Worm (Caenorhabditis elegans) whole organism, L2 larva: Measurements from ENCODE around the gene Y48A6B.7.
A peak's percentile ranks its signal among the peaks of the same experiment; 100 is the strongest.

Source experiments
- C34F6.9 ChIP-seq: fragments of 150-350 bp; optimal IDR thresholded peaks from 2 replicates; lab custom pipeline; 2014; ENCODE audit warnings: missing biosample characterization, missing genetic modification characterization
- F13H6.1 ChIP-seq: sonication (generic microtip); optimal IDR thresholded peaks from 2 replicates; lab custom pipeline; 2016; ENCODE audit warnings: missing genetic modification characterization, missing compliant biosample characterization
- R02D3.7 ChIP-seq: fragments of 150-350 bp; optimal IDR thresholded peaks from 2 replicates; lab custom pipeline; 2014; ENCODE audit warnings: missing biosample characterization, missing genetic modification characterization
- Y55F3AM.14 ChIP-seq: fragments of 200-800 bp; sonication (Bioruptor generic); optimal IDR thresholded peaks from 2 replicates; lab custom pipeline; 2018; ENCODE audit warnings: mild to moderate bottlenecking, missing genetic modification characterization, missing compliant biosample characterization
- ZK546.5 ChIP-seq: sonication (generic microtip); optimal IDR thresholded peaks from 2 replicates; lab custom pipeline; 2017; ENCODE audit warnings: missing biosample characterization, missing genetic modification characterization
- alr-1 ChIP-seq: fragments of 150-350 bp; optimal IDR thresholded peaks from 2 replicates; lab custom pipeline; 2014; ENCODE audit warnings: missing biosample characterization, missing genetic modification characterization
- aly-2 ChIP-seq: fragments of 150-350 bp; optimal IDR thresholded peaks from 2 replicates; lab custom pipeline; 2014; ENCODE audit warnings: missing biosample characterization, missing genetic modification characterization
- ama-1 ChIP-seq: fragments of 150-350 bp; optimal IDR thresholded peaks from 2 replicates; lab custom pipeline; 2018; ENCODE audit warnings: inconsistent platforms
- blmp-1 ChIP-seq: sonication (generic microtip); optimal IDR thresholded peaks from 2 replicates; lab custom pipeline; 2017; ENCODE audit warnings: missing genetic modification characterization, mild to moderate bottlenecking, missing compliant biosample characterization, antibody characterized with exemption, moderate library complexity; ENCODE audit not compliant: insufficient read depth
- ceh-16 ChIP-seq: fragments of 150-350 bp; optimal IDR thresholded peaks from 2 replicates; lab custom pipeline; 2014; ENCODE audit warnings: missing biosample characterization, missing genetic modification characterization
- ceh-82 ChIP-seq: fragments of 150-350 bp; optimal IDR thresholded peaks from 2 replicates; lab custom pipeline; 2014; ENCODE audit warnings: missing biosample characterization, missing genetic modification characterization
- crh-2 ChIP-seq: sonication (generic microtip); optimal IDR thresholded peaks from 2 replicates; lab custom pipeline; 2017; ENCODE audit warnings: missing biosample characterization, missing genetic modification characterization
- dmd-4 ChIP-seq: sonication (generic microtip); optimal IDR thresholded peaks from 2 replicates; lab custom pipeline; 2017; ENCODE audit warnings: missing biosample characterization, missing genetic modification characterization
- egl-27 ChIP-seq: sonication (generic microtip); optimal IDR thresholded peaks from 3 replicates; lab custom pipeline; 2017; ENCODE audit warnings: missing biosample characterization, missing genetic modification reagents, missing genetic modification characterization
- elt-1 ChIP-seq: fragments of 150-350 bp; optimal IDR thresholded peaks from 2 replicates; lab custom pipeline; 2014; ENCODE audit warnings: missing biosample characterization, missing genetic modification characterization
- elt-3 ChIP-seq: sonication (generic microtip); optimal IDR thresholded peaks from 2 replicates; lab custom pipeline; 2017; ENCODE audit warnings: missing biosample characterization, missing genetic modification characterization
- fos-1 ChIP-seq: fragments of 150-350 bp; optimal IDR thresholded peaks from 2 replicates; lab custom pipeline; 2014; ENCODE audit warnings: missing biosample characterization, missing genetic modification characterization
- gmeb-1 ChIP-seq: fragments of 150-350 bp; optimal IDR thresholded peaks from 2 replicates; lab custom pipeline; 2014; ENCODE audit warnings: missing biosample characterization, missing genetic modification characterization
- lin-11 ChIP-seq: fragments of 150-350 bp; sonication (generic microtip); optimal IDR thresholded peaks from 2 replicates; lab custom pipeline; 2014; ENCODE audit warnings: missing biosample characterization, missing genetic modification characterization, inconsistent platforms, mixed read lengths
- lin-13 ChIP-seq: fragments of 150-350 bp; optimal IDR thresholded peaks from 2 replicates; lab custom pipeline; 2014; ENCODE audit warnings: missing biosample characterization, missing genetic modification reagents, missing genetic modification characterization
- lin-39 ChIP-seq: fragments of 150-350 bp; optimal IDR thresholded peaks from 2 replicates; lab custom pipeline; 2014; ENCODE audit warnings: missing biosample characterization, missing genetic modification reagents, missing genetic modification characterization
- lsy-2 ChIP-seq, 2 experiments: fragments of 150-350 bp in 1 of 2; sonication (generic microtip) in 1 of 2; optimal IDR thresholded peaks; 2 replicates each; lab custom pipeline; 2014 to 2017; ENCODE audit warnings: missing biosample characterization in 2 of 2, missing genetic modification characterization in 2 of 2
- mab-5 ChIP-seq: fragments of 150-350 bp; optimal IDR thresholded peaks from 2 replicates; lab custom pipeline; 2014; ENCODE audit warnings: missing biosample characterization, missing genetic modification characterization
- mbf-1 ChIP-seq: sonication (generic microtip); optimal IDR thresholded peaks from 2 replicates; lab custom pipeline; 2017; ENCODE audit warnings: missing biosample characterization, missing genetic modification characterization
- mdl-1 ChIP-seq, 2 experiments: fragments of 150-350 bp in 1 of 2; sonication (generic microtip) in 1 of 2; optimal IDR thresholded peaks; 2 replicates each; lab custom pipeline; 2017; ENCODE audit warnings: missing biosample characterization in 2 of 2, missing genetic modification characterization in 2 of 2
- nhr-10 ChIP-seq: sonication (generic microtip); optimal IDR thresholded peaks from 2 replicates; lab custom pipeline; 2017; ENCODE audit warnings: missing biosample characterization, missing genetic modification characterization
- nhr-11 ChIP-seq: fragments of 150-350 bp; optimal IDR thresholded peaks from 2 replicates; lab custom pipeline; 2014; ENCODE audit warnings: missing biosample characterization, missing genetic modification characterization
- nhr-12 ChIP-seq: fragments of 150-350 bp; optimal IDR thresholded peaks from 2 replicates; lab custom pipeline; 2014; ENCODE audit warnings: missing biosample characterization, missing genetic modification characterization
- nhr-129 ChIP-seq: fragments of 150-350 bp; optimal IDR thresholded peaks from 2 replicates; lab custom pipeline; 2014; ENCODE audit warnings: missing biosample characterization, missing genetic modification characterization
- nhr-21 ChIP-seq: fragments of 150-350 bp; optimal IDR thresholded peaks from 2 replicates; lab custom pipeline; 2014; ENCODE audit warnings: missing biosample characterization, missing genetic modification characterization
- nhr-23 ChIP-seq: fragments of 150-350 bp; optimal IDR thresholded peaks from 2 replicates; lab custom pipeline; 2014; ENCODE audit warnings: missing biosample characterization, missing genetic modification reagents, missing genetic modification characterization
- nhr-237 ChIP-seq: fragments of 150-350 bp; optimal IDR thresholded peaks from 2 replicates; lab custom pipeline; 2014; ENCODE audit warnings: missing biosample characterization, missing genetic modification characterization
- nhr-25 ChIP-seq: fragments of 150-350 bp; sonication (generic microtip); optimal IDR thresholded peaks from 3 replicates; lab custom pipeline; 2014; ENCODE audit warnings: missing biosample characterization, missing genetic modification characterization
- nhr-6 ChIP-seq: fragments of 150-350 bp; optimal IDR thresholded peaks from 2 replicates; lab custom pipeline; 2014; ENCODE audit warnings: missing biosample characterization, missing genetic modification characterization
- nhr-77 ChIP-seq: fragments of 150-350 bp; optimal IDR thresholded peaks from 2 replicates; lab custom pipeline; 2014; ENCODE audit warnings: missing biosample characterization, missing genetic modification characterization
- peb-1 ChIP-seq: fragments of 150-350 bp; optimal IDR thresholded peaks from 2 replicates; lab custom pipeline; 2014; ENCODE audit warnings: missing biosample characterization, missing genetic modification characterization
- sem-4 ChIP-seq: fragments of 150-350 bp; optimal IDR thresholded peaks from 2 replicates; lab custom pipeline; 2014; ENCODE audit warnings: missing biosample characterization, missing genetic modification reagents, missing genetic modification characterization
- skn-1 ChIP-seq: sonication (generic microtip); optimal IDR thresholded peaks from 2 replicates; lab custom pipeline; 2017; ENCODE audit warnings: missing biosample characterization, missing genetic modification characterization
- sma-3 ChIP-seq: sonication (generic microtip); optimal IDR thresholded peaks from 2 replicates; lab custom pipeline; 2016; ENCODE audit warnings: missing genetic modification reagents, missing genetic modification characterization, missing compliant biosample characterization
- sma-9 ChIP-seq, 2 experiments: fragments of 150-350 bp in 1 of 2; sonication (generic microtip) in 1 of 2; optimal IDR thresholded peaks; 2 replicates each; lab custom pipeline; 2014 to 2016; ENCODE audit warnings: missing genetic modification characterization in 2 of 2, mild to moderate bottlenecking in 1 of 2, missing biosample characterization in 1 of 2, missing compliant biosample characterization in 1 of 2, missing genetic modification reagents in 1 of 2, moderate library complexity in 1 of 2
- snpc-4 ChIP-seq: fragments of 150-350 bp; optimal IDR thresholded peaks from 2 replicates; lab custom pipeline; 2014; ENCODE audit warnings: missing biosample characterization, missing genetic modification characterization
- unc-39 ChIP-seq: fragments of 150-350 bp; optimal IDR thresholded peaks from 2 replicates; lab custom pipeline; 2014; ENCODE audit warnings: missing biosample characterization, missing genetic modification characterization
- unc-55 ChIP-seq: fragments of 150-350 bp; sonication (generic microtip); optimal IDR thresholded peaks from 3 replicates; lab custom pipeline; 2014; ENCODE audit warnings: missing biosample characterization, missing genetic modification reagents, missing genetic modification characterization
- unc-62 ChIP-seq: fragments of 150-350 bp; optimal IDR thresholded peaks from 2 replicates; lab custom pipeline; 2014; ENCODE audit warnings: missing biosample characterization, missing genetic modification reagents, missing genetic modification characterization
- zag-1 ChIP-seq: fragments of 150-350 bp; optimal IDR thresholded peaks from 2 replicates; lab custom pipeline; 2014; ENCODE audit warnings: missing biosample characterization, missing genetic modification characterization
- ztf-1 ChIP-seq: fragments of 200-800 bp; sonication (Bioruptor generic); conservative IDR thresholded peaks from 2 replicates; pipeline ENCODE4 v1.3.6; 2022; ENCODE audit warnings: missing genetic modification characterization, missing compliant biosample characterization
- ztf-11 ChIP-seq: sonication (generic microtip); optimal IDR thresholded peaks from 2 replicates; lab custom pipeline; 2017; ENCODE audit warnings: missing biosample characterization, missing genetic modification characterization
- ztf-4 ChIP-seq: fragments of 150-350 bp; optimal IDR thresholded peaks from 2 replicates; lab custom pipeline; 2014; ENCODE audit warnings: missing biosample characterization, missing genetic modification characterization

The Y48A6B.7 gene

DNA sequence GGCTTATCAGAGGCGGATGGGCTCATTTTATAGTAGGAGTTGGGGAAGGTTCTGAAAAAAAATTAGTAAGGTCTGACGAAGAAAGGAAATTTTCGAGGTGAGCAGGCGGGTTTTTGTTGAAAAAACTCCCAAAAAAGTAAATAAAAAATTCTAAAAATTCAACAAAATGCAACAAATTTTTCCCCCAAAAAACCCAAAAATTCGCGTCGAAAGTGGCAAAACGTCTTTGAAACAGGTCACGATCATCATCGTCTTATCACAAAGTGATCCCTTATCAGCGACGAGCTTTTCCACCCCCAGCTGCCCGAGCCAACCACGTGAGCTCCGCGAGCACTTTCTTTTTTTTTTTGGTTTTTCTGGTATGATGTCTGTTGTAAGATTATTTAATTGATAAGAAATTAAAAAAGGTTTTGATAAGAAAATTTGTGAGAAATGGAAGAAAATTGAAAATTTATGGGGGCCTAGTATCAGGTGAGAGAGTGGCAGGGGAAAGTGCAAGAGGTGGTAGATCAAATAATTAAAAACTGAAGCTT lies at the start of gene Y48A6B.7:
Gene Y48A6B.7, minus strand, starts transcription at position 51 of the 533 bp plus-strand sequence.
- TF ChIP-seq gmeb-1 (tag; lab: Kevin White, UChicago) (peak; percentile 70), ama-1 (lab: Kevin White, UChicago) (no peak), unc-39 (tag; lab: Kevin White, UChicago) (no peak), nhr-21 (tag; lab: Kevin White, UChicago) (no peak), ztf-1 (no peak), nhr-129 (no peak), elt-3 (tag; lab: Kevin White, UChicago) (no peak), ceh-16 (tag; lab: Kevin White, UChicago) (no peak), dmd-4 (tag; lab: Kevin White, UChicago) (no peak), sma-9 (GFP tag; optimal IDR thresholded peaks at IDR 0.05; lab: Kevin White, UChicago) (peak; percentile 78), sma-9 (tag; optimal IDR thresholded peaks at IDR 0.05; lab: Kevin White, UChicago) (no peak), R02D3.7 (tag; lab: Kevin White, UChicago) (no peak), sma-3 (GFP tag; lab: Kevin White, UChicago) (peak; percentile 31), crh-2 (tag; lab: Kevin White, UChicago) (peak; percentile 71), lin-13 (GFP tag; lab: Kevin White, UChicago) (no peak), nhr-237 (no peak), mab-5 (tag; lab: Kevin White, UChicago) (no peak), ztf-11 (tag; lab: Kevin White, UChicago) (no peak), zag-1 (tag; lab: Kevin White, UChicago) (no peak), nhr-11 (no peak), sem-4 (tag; lab: Kevin White, UChicago) (no peak), lin-39 (tag; lab: Kevin White, UChicago) (no peak), unc-55 (GFP tag; lab: Kevin White, UChicago) (no peak), lin-11 (tag; lab: Kevin White, UChicago) (no peak), mbf-1 (tag; lab: Kevin White, UChicago) (no peak), ztf-4 (tag; lab: Kevin White, UChicago) (no peak), C34F6.9 (tag; lab: Kevin White, UChicago) (no peak), nhr-12 (tag; lab: Kevin White, UChicago) (no peak), ZK546.5 (tag; lab: Kevin White, UChicago) (no peak), unc-62 (GFP tag; lab: Kevin White, UChicago) (no peak), mdl-1 (tag; optimal IDR thresholded peaks at IDR 0.05; lab: Kevin White, UChicago) (peak in 1 of 2 experiments; percentile 70), nhr-6 (no peak), nhr-23 (tag; lab: Kevin White, UChicago) (no peak), nhr-25 (tag; lab: Kevin White, UChicago) (no peak), blmp-1 (tag; lab: Kevin White, UChicago) (no peak), lsy-2 (tag; optimal IDR thresholded peaks at IDR 0.05; lab: Kevin White, UChicago) (no peak), Y55F3AM.14 (GFP tag; lab: Kevin White, UChicago) (no peak), elt-1 (tag; lab: Kevin White, UChicago) (no peak), aly-2 (no peak), F13H6.1 (tag; lab: Kevin White, UChicago) (peak; percentile 48), snpc-4 (tag; lab: Kevin White, UChicago) (no peak), alr-1 (tag; lab: Kevin White, UChicago) (no peak), fos-1 (tag; lab: Kevin White, UChicago) (peak; percentile 88), nhr-77 (tag; lab: Kevin White, UChicago) (no peak), peb-1 (tag; lab: Kevin White, UChicago) (no peak), ceh-82 (tag; lab: Kevin White, UChicago) (no peak), nhr-10 (tag; lab: Kevin White, UChicago) (no peak), skn-1 (tag; lab: Kevin White, UChicago) (no peak), egl-27 (tag; lab: Kevin White, UChicago) (peak; percentile 18)
